Worm (Caenorhabditis elegans) whole organism, L4 larva: ENCODE measurements around the gene F42A6.2.

Source experiments
- D1046.2 ChIP-seq: fragments of 200-800 bp; sonication (Bioruptor generic); IDR thresholded peaks from 2 replicates; pipeline ENCODE4 v1.3.6; 2022; ENCODE audit warnings: missing genetic modification characterization, missing compliant biosample characterization
- F44E2.7 ChIP-seq: fragments of 200-800 bp; sonication (Bioruptor generic); IDR thresholded peaks from 2 replicates; pipeline ENCODE4 v2.1.2; 2022; ENCODE audit warnings: missing genetic modification characterization, missing compliant biosample characterization
- F49E8.2 ChIP-seq: sonication (generic microtip); optimal IDR thresholded peaks from 2 replicates; lab custom pipeline; 2016; ENCODE audit warnings: missing compliant biosample characterization, mild to moderate bottlenecking, missing genetic modification characterization, borderline replicate concordance
- R02D3.7 ChIP-seq: fragments of 150-350 bp; sonication (generic microtip); optimal IDR thresholded peaks from 3 replicates; lab custom pipeline; 2014; ENCODE audit warnings: missing biosample characterization, missing genetic modification characterization
- T26A8.4 ChIP-seq: fragments of 200-800 bp; sonication (Bioruptor generic); IDR thresholded peaks from 2 replicates; pipeline ENCODE4 v1.3.6; 2022; ENCODE audit warnings: missing genetic modification characterization, missing compliant biosample characterization
- Y5F2A.4 ChIP-seq: fragments of 200-800 bp; sonication (Bioruptor generic); optimal IDR thresholded peaks from 2 replicates; lab custom pipeline; 2018; ENCODE audit warnings: mild to moderate bottlenecking, missing genetic modification characterization, missing compliant biosample characterization
- Y75B8A.6 ChIP-seq: fragments of 200-800 bp; sonication (Bioruptor generic); IDR thresholded peaks from 2 replicates; pipeline ENCODE4 v1.3.6; 2022; ENCODE audit warnings: missing genetic modification reagents, missing genetic modification characterization, missing compliant biosample characterization
- aha-1 ChIP-seq: fragments of 150-350 bp; peaks from one replicate; lab custom pipeline; 2014; ENCODE audit warnings: missing biosample characterization, missing genetic modification characterization
- ama-1 ChIP-seq: fragments of 150-350 bp; optimal IDR thresholded peaks from 2 replicates; lab custom pipeline; 2014; ENCODE audit warnings: inconsistent platforms, mixed read lengths
- arid-1 ChIP-seq: fragments of 200-800 bp; sonication (Bioruptor generic); conservative IDR thresholded peaks from 2 replicates; pipeline ENCODE4 v1.3.6; 2022; ENCODE audit warnings: missing genetic modification reagents, missing genetic modification characterization, missing compliant biosample characterization
- ces-1 ChIP-seq: fragments of 150-350 bp; sonication (generic microtip); optimal IDR thresholded peaks from 4 replicates; lab custom pipeline; 2014; ENCODE audit warnings: missing biosample characterization, missing genetic modification reagents, missing genetic modification characterization
- ctbp-1 ChIP-seq: fragments of 200-800 bp; sonication (Bioruptor generic); IDR thresholded peaks from 2 replicates; pipeline ENCODE4 v1.3.6; 2022; ENCODE audit warnings: missing genetic modification reagents, missing genetic modification characterization, missing compliant biosample characterization
- daf-12 ChIP-seq: fragments of 150-350 bp; optimal IDR thresholded peaks from 2 replicates; lab custom pipeline; 2014; ENCODE audit warnings: missing biosample characterization, missing genetic modification reagents, missing genetic modification characterization
- daf-16 ChIP-seq, 3 experiments: sonication (generic microtip); optimal IDR thresholded peaks; 2 replicates each; lab custom pipeline; 2016 to 2017; ENCODE audit warnings: missing genetic modification characterization in 3 of 3, missing genetic modification reagents in 3 of 3, mild to moderate bottlenecking in 2 of 3, missing compliant biosample characterization in 2 of 3, missing biosample characterization in 1 of 3, moderate library complexity in 1 of 3
- dpl-1 ChIP-seq: fragments of 150-350 bp; optimal IDR thresholded peaks from 2 replicates; lab custom pipeline; 2014; ENCODE audit warnings: missing biosample characterization, missing genetic modification reagents, missing genetic modification characterization
- dve-1 ChIP-seq: sonication (generic microtip); optimal IDR thresholded peaks from 2 replicates; lab custom pipeline; 2017; ENCODE audit warnings: antibody characterized with exemption, mild to moderate bottlenecking, missing genetic modification characterization, missing compliant biosample characterization; ENCODE audit not compliant: insufficient read depth
- egl-43 ChIP-seq: fragments of 200-800 bp; sonication (Bioruptor generic); IDR thresholded peaks from 2 replicates; pipeline ENCODE4 v1.3.6; 2022; ENCODE audit warnings: missing genetic modification reagents, missing genetic modification characterization, missing compliant biosample characterization
- fkh-10 ChIP-seq: fragments of 150-350 bp; optimal IDR thresholded peaks from 2 replicates; lab custom pipeline; 2014; ENCODE audit warnings: missing biosample characterization, missing genetic modification reagents, missing genetic modification characterization
- jun-1 ChIP-seq: fragments of 150-350 bp; optimal IDR thresholded peaks from 2 replicates; lab custom pipeline; 2014; ENCODE audit warnings: missing biosample characterization, missing genetic modification reagents, missing genetic modification characterization
- lim-7 ChIP-seq: fragments of 200-800 bp; sonication (Bioruptor generic); IDR thresholded peaks from 2 replicates; pipeline ENCODE4 v1.3.6; 2022; ENCODE audit warnings: missing genetic modification characterization, missing compliant biosample characterization
- lin-13 ChIP-seq: fragments of 150-350 bp; optimal IDR thresholded peaks from 2 replicates; lab custom pipeline; 2014; ENCODE audit warnings: missing biosample characterization, missing genetic modification reagents, missing genetic modification characterization
- lin-38 ChIP-seq: fragments of 200-800 bp; sonication (Bioruptor generic); IDR thresholded peaks from 2 replicates; pipeline ENCODE4 v1.3.6; 2022; ENCODE audit warnings: missing genetic modification reagents, missing genetic modification characterization, missing compliant biosample characterization
- lir-3 ChIP-seq: sonication (generic microtip); optimal IDR thresholded peaks from 2 replicates; lab custom pipeline; 2016; ENCODE audit warnings: mild to moderate bottlenecking, missing genetic modification characterization, missing compliant biosample characterization
- lsy-2 ChIP-seq, 2 experiments: fragments of 150-350 bp in 1 of 2; sonication (generic microtip) in 1 of 2; optimal IDR thresholded peaks; 2 replicates each; lab custom pipeline; 2014 to 2017; ENCODE audit warnings: missing biosample characterization in 2 of 2, missing genetic modification characterization in 2 of 2
- madf-5 ChIP-seq, 2 experiments: fragments of 200-800 bp; sonication (Bioruptor generic); IDR thresholded peaks; 2 replicates each; pipeline ENCODE4 v1.3.6; 2022; ENCODE audit warnings: missing compliant biosample characterization in 2 of 2, missing genetic modification characterization in 2 of 2
- mep-1 ChIP-seq: fragments of 150-350 bp; sonication (generic microtip); optimal IDR thresholded peaks from 3 replicates; lab custom pipeline; 2014; ENCODE audit warnings: missing biosample characterization, missing genetic modification characterization
- mes-2 ChIP-seq: sonication (generic microtip); optimal IDR thresholded peaks from 2 replicates; lab custom pipeline; 2016; ENCODE audit warnings: missing genotype, mild to moderate bottlenecking, missing genetic modification characterization, missing compliant biosample characterization; ENCODE audit not compliant: poor library complexity, severe bottlenecking
- mxl-2 ChIP-seq: fragments of 200-800 bp; sonication (Bioruptor generic); conservative IDR thresholded peaks from 2 replicates; pipeline ENCODE4 v1.3.6; 2022; ENCODE audit warnings: missing genetic modification reagents, missing genetic modification characterization, missing compliant biosample characterization
- nhr-6 ChIP-seq: fragments of 150-350 bp; optimal IDR thresholded peaks from 2 replicates; lab custom pipeline; 2014; ENCODE audit warnings: missing biosample characterization, missing genetic modification characterization
- pha-4 ChIP-seq, 2 experiments: fragments of 150-350 bp in 1 of 2; fragments of 200-800 bp in 1 of 2; sonication (Bioruptor generic) in 1 of 2; IDR thresholded peaks in 1 of 2; optimal IDR thresholded peaks in 1 of 2; 2 replicates each; pipeline versions ENCODE4 v1.3.6 to Lab custom; 2014 to 2022; ENCODE audit warnings: missing genetic modification characterization in 2 of 2, missing genetic modification reagents in 2 of 2, missing biosample characterization in 1 of 2, missing compliant biosample characterization in 1 of 2
- php-3 ChIP-seq: fragments of 200-800 bp; sonication (Bioruptor generic); IDR thresholded peaks from 2 replicates; pipeline ENCODE4 v1.3.6; 2022; ENCODE audit warnings: missing genetic modification reagents, missing genetic modification characterization, missing compliant biosample characterization
- pqm-1 ChIP-seq: sonication (generic microtip); optimal IDR thresholded peaks from 2 replicates; lab custom pipeline; 2017; ENCODE audit warnings: missing biosample characterization, missing genetic modification characterization
- saeg-2 ChIP-seq: fragments of 200-800 bp; sonication (Bioruptor generic); IDR thresholded peaks from 2 replicates; pipeline ENCODE4 v1.3.6; 2022; ENCODE audit warnings: missing genetic modification reagents, missing genetic modification characterization, missing compliant biosample characterization
- sdz-12 ChIP-seq: fragments of 200-800 bp; sonication (Bioruptor generic); optimal IDR thresholded peaks from 2 replicates; lab custom pipeline; 2018; ENCODE audit warnings: mild to moderate bottlenecking, missing genetic modification characterization, missing compliant biosample characterization
- snpc-1.2 ChIP-seq: fragments of 200-800 bp; sonication (Bioruptor generic); IDR thresholded peaks from 2 replicates; pipeline ENCODE4 v1.3.6; 2022; ENCODE audit warnings: missing genetic modification reagents, missing genetic modification characterization, missing compliant biosample characterization
- tag-97 ChIP-seq: fragments of 200-800 bp; sonication (Bioruptor generic); IDR thresholded peaks from 2 replicates; pipeline ENCODE4 v1.3.6; 2022; ENCODE audit warnings: missing genetic modification characterization, missing compliant biosample characterization
- unc-130 ChIP-seq: sonication (generic microtip); optimal IDR thresholded peaks from 2 replicates; lab custom pipeline; 2016; ENCODE audit warnings: missing genetic modification reagents, missing genetic modification characterization, missing compliant biosample characterization
- unc-62 ChIP-seq, 3 experiments: fragments of 150-350 bp in 1 of 3; sonication (generic microtip); optimal IDR thresholded peaks in 2 of 3; peaks in 1 of 3; 1 replicate in 1 of 3; 2 replicates in 2 of 3; lab custom pipeline; 2014 to 2017; ENCODE audit warnings: missing biosample characterization in 3 of 3, missing genetic modification characterization in 3 of 3, missing genetic modification reagents in 3 of 3, missing genotype in 1 of 3
- vab-7 ChIP-seq: fragments of 200-800 bp; sonication (Bioruptor generic); IDR thresholded peaks from 2 replicates; pipeline ENCODE4 v1.3.6; 2022; ENCODE audit warnings: missing genetic modification reagents, missing genetic modification characterization, missing compliant biosample characterization
- zag-1 ChIP-seq: fragments of 150-350 bp; optimal IDR thresholded peaks from 2 replicates; lab custom pipeline; 2014; ENCODE audit warnings: missing biosample characterization, missing genetic modification characterization
- zfp-3 ChIP-seq: fragments of 200-800 bp; sonication (Bioruptor generic); conservative IDR thresholded peaks from 2 replicates; pipeline ENCODE4 v1.3.6; 2022; ENCODE audit warnings: missing genetic modification reagents, missing genetic modification characterization, missing compliant biosample characterization
- zip-11 ChIP-seq: fragments of 200-800 bp; sonication (Bioruptor generic); IDR thresholded peaks from 2 replicates; pipeline ENCODE4 v1.3.6; 2022; ENCODE audit warnings: missing genetic modification characterization, missing compliant biosample characterization
- zip-2 ChIP-seq: fragments of 150-350 bp; optimal IDR thresholded peaks from 2 replicates; lab custom pipeline; 2014; ENCODE audit warnings: missing biosample characterization, missing genetic modification characterization

The F42A6.2 gene

ce11 chrIV:3294553-3295185, 46.6 kb upstream of the F42A6.2 start, which contains the start of gene W08E12.7 (continued):
- TF ChIP-seq arid-1 (GFP tag; lab: Robert Waterston, UW) (peak; percentile 74; the same call in 1 of the 2 replicates), F49E8.2 (tag; lab: Kevin White, UChicago) (peak; percentile 38), php-3 (0 out of 2 replicates have a peak, but pooled peaks have one; percentile 20), ama-1 (lab: Kevin White, UChicago) (peak; percentile 77), lim-7 (GFP tag; lab: Robert Waterston, UW) (no peak), vab-7 (GFP tag; lab: Robert Waterston, UW) (peak; percentile 85), jun-1 (peak; percentile 66), T26A8.4 (GFP tag; lab: Robert Waterston, UW) (no peak), D1046.2 (GFP tag; lab: Robert Waterston, UW) (peak; percentile 80; the same call in 1 of the 2 replicates), dve-1 (tag; lab: Kevin White, UChicago) (peak; percentile 99), mep-1 (tag; lab: Kevin White, UChicago) (peak; percentile 98), unc-130 (GFP tag; lab: Kevin White, UChicago) (peak; percentile 96), saeg-2 (GFP tag; lab: Robert Waterston, UW) (no peak), mes-2 (tag; lab: Kevin White, UChicago) (peak; percentile 96), mxl-2 (GFP tag; lab: Robert Waterston, UW) (0 out of 2 replicates have a peak, but pooled peaks have one; percentile 48), lsy-2 (tag; optimal IDR thresholded peaks at IDR 0.05; lab: Kevin White, UChicago) (peak; percentile 90 to 97), Y75B8A.6 (no peak), dpl-1 (peak; percentile 92), tag-97 (no peak), fkh-10 (GFP tag; lab: Kevin White, UChicago) (peak; percentile 77), ces-1 (GFP tag; lab: Kevin White, UChicago) (no peak), F44E2.7 (GFP tag; lab: Robert Waterston, UW) (no peak), daf-12 (tag; lab: Kevin White, UChicago) (no peak), lir-3 (tag; lab: Kevin White, UChicago) (no peak), snpc-1.2 (GFP tag; lab: Robert Waterston, UW) (0 out of 2 replicates have a peak, but pooled peaks have one; percentile 36), R02D3.7 (peak; percentile 53), pqm-1 (tag; lab: Kevin White, UChicago) (peak; percentile 82), daf-16 (GFP tag; optimal IDR thresholded peaks at IDR 0.05; lab: Kevin White, UChicago) (peak in 1 of 2 experiments; percentile 68), daf-16 (tag; optimal IDR thresholded peaks at IDR 0.05; lab: Kevin White, UChicago) (peak; percentile 93), madf-5 (GFP tag; IDR thresholded peaks at IDR 0.05; lab: Robert Waterston, UW) (no peak; a peak in 1 of 4 replicates)

- TF ChIP-seq lin-13 (GFP tag; lab: Kevin White, UChicago), result no peak
- peak; percentile 27; the same call in 1 of the 2 replicates for TF ChIP-seq pha-4 (GFP tag; IDR thresholded peaks at IDR 0.05; lab: Robert Waterston, UW)
- TF ChIP-seq pha-4 (tag; optimal IDR thresholded peaks at IDR 0.05; lab: Kevin White, UChicago), result no peak
- TF ChIP-seq Y5F2A.4, result peak; percentile 15
- peak; percentile 62 for TF ChIP-seq F49E8.2 (tag; lab: Kevin White, UChicago)
- peak; percentile 86 for TF ChIP-seq aha-1 (tag; lab: Kevin White, UChicago)
- no peak for TF ChIP-seq zip-11
- TF ChIP-seq lin-38 (GFP tag; lab: Robert Waterston, UW), result peak; percentile 74
- no peak for TF ChIP-seq zag-1
- no peak for TF ChIP-seq nhr-6 (tag; lab: Kevin White, UChicago)
- no peak for TF ChIP-seq zip-2
- peak; percentile 46; the same call in 1 of the 2 replicates for TF ChIP-seq D1046.2 (GFP tag; lab: Robert Waterston, UW)
- TF ChIP-seq unc-62 (GFP tag; optimal IDR thresholded peaks at IDR 0.05 in 1 of 2; lab: Kevin White, UChicago), result peak in 1 of 2 experiments; percentile 27
- TF ChIP-seq unc-62 (tag; optimal IDR thresholded peaks at IDR 0.05; lab: Kevin White, UChicago), result no peak
- TF ChIP-seq arid-1 (GFP tag; lab: Robert Waterston, UW), result peak; percentile 65
- peak; percentile 5 for TF ChIP-seq unc-130 (GFP tag; lab: Kevin White, UChicago)
- peak; percentile 24 for TF ChIP-seq mes-2 (tag; lab: Kevin White, UChicago)
- TF ChIP-seq zfp-3, result 0 out of 2 replicates have a peak, but pooled peaks have one; percentile 20
- no peak for TF ChIP-seq egl-43
- 0 out of 2 replicates have a peak, but pooled peaks have one; percentile 8 for TF ChIP-seq ctbp-1 (GFP tag; lab: Robert Waterston, UW)
- TF ChIP-seq sdz-12 (GFP tag; lab: Kevin White, UChicago), result peak; percentile 10
- TF ChIP-seq madf-5 (GFP tag; IDR thresholded peaks at IDR 0.05; lab: Robert Waterston, UW), result 0 out of 4 replicates have a peak, but pooled peaks of 1 of the 2 experiments have one; percentile 12
Observed at ce11 chrIV:3296578-3297549, 44.4 kb upstream of the F42A6.2 start.
